Fruit fly (Drosophila melanogaster): Measurements from ENCODE around the gene HGTX.

- TF ChIP-seq usp (GFP tag; optimal IDR thresholded peaks at IDR 0.05) (no peak), pan (optimal IDR thresholded peaks at IDR 0.05) (no peak), EcR (GFP tag; optimal IDR thresholded peaks at IDR 0.05) (no peak), CG8478 (optimal IDR thresholded peaks at IDR 0.05) (no peak), Dll (optimal IDR thresholded peaks at IDR 0.05) (no peak), psq (optimal IDR thresholded peaks at IDR 0.05) (no peak)
These were observed 8.3 kb upstream of the HGTX start for dm6 chr3L:14607620-14608019.
